Worm (Caenorhabditis elegans) whole organism, L3 larva: ENCODE measurements around the gene sup-36.
A peak's percentile ranks its signal among the peaks of the same experiment; 100 is the strongest.

Experiments
- R02D3.7 ChIP-seq: fragments of 150-350 bp; optimal IDR thresholded peaks from 2 replicates; lab custom pipeline; 2014; ENCODE audit warnings: missing biosample characterization, missing genetic modification characterization
- ZK546.5 ChIP-seq: sonication (generic microtip); optimal IDR thresholded peaks from 2 replicates; lab custom pipeline; 2017; ENCODE audit warnings: missing biosample characterization, missing genetic modification characterization
- aly-2 ChIP-seq: fragments of 150-350 bp; optimal IDR thresholded peaks from 2 replicates; lab custom pipeline; 2014; ENCODE audit warnings: missing biosample characterization, missing genetic modification characterization
- ama-1 ChIP-seq: fragments of 150-350 bp; optimal IDR thresholded peaks from 2 replicates; lab custom pipeline; 2018
- ceh-28 ChIP-seq: fragments of 150-350 bp; optimal IDR thresholded peaks from 2 replicates; lab custom pipeline; 2014; ENCODE audit warnings: missing biosample characterization, missing genetic modification reagents, missing genetic modification characterization
- ceh-82 ChIP-seq: fragments of 150-350 bp; optimal IDR thresholded peaks from 2 replicates; lab custom pipeline; 2014; ENCODE audit warnings: missing biosample characterization, missing genetic modification characterization
- ceh-9 ChIP-seq: sonication (generic microtip); optimal IDR thresholded peaks from 2 replicates; lab custom pipeline; 2018; ENCODE audit warnings: missing biosample characterization, missing genetic modification characterization
- daf-12 ChIP-seq: fragments of 150-350 bp; optimal IDR thresholded peaks from 2 replicates; lab custom pipeline; 2014; ENCODE audit warnings: missing biosample characterization, missing genetic modification reagents, missing genetic modification characterization
- egl-27 ChIP-seq: sonication (generic microtip); optimal IDR thresholded peaks from 4 replicates; lab custom pipeline; 2017; ENCODE audit warnings: missing biosample characterization, missing genetic modification reagents, missing genetic modification characterization
- elt-1 ChIP-seq: fragments of 150-350 bp; optimal IDR thresholded peaks from 2 replicates; lab custom pipeline; 2014; ENCODE audit warnings: missing biosample characterization, missing genetic modification characterization
- elt-2 ChIP-seq: sonication (generic microtip); optimal IDR thresholded peaks from 2 replicates; lab custom pipeline; 2016; ENCODE audit warnings: missing genetic modification reagents, mild to moderate bottlenecking, missing genetic modification characterization, missing compliant biosample characterization
- elt-3 ChIP-seq, 3 experiments: fragments of 150-350 bp in 1 of 3; sonication (generic microtip) in 2 of 3; optimal IDR thresholded peaks; 2 replicates in 2 of 3; 4 replicates in 1 of 3; lab custom pipeline; 2014 to 2017; ENCODE audit warnings: missing biosample characterization in 3 of 3, missing genetic modification characterization in 3 of 3
- fkh-10 ChIP-seq: sonication (generic microtip); optimal IDR thresholded peaks from 2 replicates; lab custom pipeline; 2017; ENCODE audit warnings: missing biosample characterization, missing genetic modification reagents, missing genetic modification characterization
- fkh-2 ChIP-seq: fragments of 150-350 bp; optimal IDR thresholded peaks from 2 replicates; lab custom pipeline; 2014; ENCODE audit warnings: missing biosample characterization, missing genetic modification reagents, missing genetic modification characterization
- fos-1 ChIP-seq: fragments of 150-350 bp; optimal IDR thresholded peaks from 2 replicates; lab custom pipeline; 2014; ENCODE audit warnings: missing biosample characterization, missing genetic modification characterization
- hmg-11 ChIP-seq: sonication (generic microtip); optimal IDR thresholded peaks from 2 replicates; lab custom pipeline; 2016; ENCODE audit warnings: missing genetic modification characterization, missing compliant biosample characterization
- jun-1 ChIP-seq: fragments of 150-350 bp; optimal IDR thresholded peaks from 2 replicates; lab custom pipeline; 2014; ENCODE audit warnings: missing biosample characterization, missing genetic modification reagents, missing genetic modification characterization
- lin-15B ChIP-seq: fragments of 150-350 bp; optimal IDR thresholded peaks from 2 replicates; lab custom pipeline; 2014; ENCODE audit warnings: missing biosample characterization, missing genetic modification characterization
- lin-39 ChIP-seq: fragments of 150-350 bp; optimal IDR thresholded peaks from 2 replicates; lab custom pipeline; 2018; ENCODE audit warnings: missing biosample characterization, missing genetic modification reagents, missing genetic modification characterization
- mml-1 ChIP-seq: fragments of 150-350 bp; sonication (generic microtip); optimal IDR thresholded peaks from 3 replicates; lab custom pipeline; 2014; ENCODE audit warnings: missing biosample characterization, missing genetic modification characterization
- nfya-1 ChIP-seq: sonication (generic microtip); optimal IDR thresholded peaks from 2 replicates; lab custom pipeline; 2017; ENCODE audit warnings: missing genetic modification characterization, mild to moderate bottlenecking, missing compliant biosample characterization, antibody characterized with exemption, moderate library complexity; ENCODE audit not compliant: insufficient read depth
- nhr-11 ChIP-seq: fragments of 150-350 bp; optimal IDR thresholded peaks from 2 replicates; lab custom pipeline; 2014; ENCODE audit warnings: missing biosample characterization, missing genetic modification characterization
- nhr-25 ChIP-seq: sonication (generic microtip); optimal IDR thresholded peaks from 2 replicates; lab custom pipeline; 2017; ENCODE audit warnings: missing biosample characterization, missing genetic modification characterization
- nhr-28 ChIP-seq: fragments of 150-350 bp; optimal IDR thresholded peaks from 2 replicates; lab custom pipeline; 2014; ENCODE audit warnings: missing biosample characterization, missing genetic modification characterization
- nhr-67 ChIP-seq: fragments of 150-350 bp; optimal IDR thresholded peaks from 2 replicates; lab custom pipeline; 2014; ENCODE audit warnings: missing biosample characterization, missing genetic modification characterization
- nhr-76 ChIP-seq: fragments of 150-350 bp; sonication (generic microtip); optimal IDR thresholded peaks from 5 replicates; lab custom pipeline; 2014; ENCODE audit warnings: missing biosample characterization, missing genetic modification characterization
- nhr-77 ChIP-seq: fragments of 150-350 bp; optimal IDR thresholded peaks from 2 replicates; lab custom pipeline; 2014; ENCODE audit warnings: missing biosample characterization, missing genetic modification characterization
- pha-4 ChIP-seq: fragments of 150-350 bp; optimal IDR thresholded peaks from 2 replicates; lab custom pipeline; 2014; ENCODE audit warnings: missing biosample characterization, missing genetic modification reagents, missing genetic modification characterization
- pqm-1 ChIP-seq: fragments of 150-350 bp; optimal IDR thresholded peaks from 2 replicates; lab custom pipeline; 2017; ENCODE audit warnings: missing biosample characterization, missing genetic modification characterization, inconsistent platforms
- sea-2 ChIP-seq: fragments of 150-350 bp; sonication (generic microtip); optimal IDR thresholded peaks from 4 replicates; lab custom pipeline; 2014; ENCODE audit warnings: missing biosample characterization, missing genetic modification reagents, missing genetic modification characterization
- skn-1 ChIP-seq: fragments of 150-350 bp; optimal IDR thresholded peaks from 2 replicates; lab custom pipeline; 2014; ENCODE audit warnings: missing biosample characterization, missing genetic modification characterization
- snpc-4 ChIP-seq: fragments of 150-350 bp; optimal IDR thresholded peaks from 2 replicates; lab custom pipeline; 2014; ENCODE audit warnings: missing biosample characterization, missing genetic modification characterization
- tbx-2 ChIP-seq: sonication (generic microtip); optimal IDR thresholded peaks from 2 replicates; lab custom pipeline; 2016; ENCODE audit warnings: mild to moderate bottlenecking, missing genetic modification characterization, missing compliant biosample characterization
- unc-62 ChIP-seq: fragments of 150-350 bp; sonication (generic microtip); optimal IDR thresholded peaks from 4 replicates; lab custom pipeline; 2014; ENCODE audit warnings: missing biosample characterization, missing genetic modification reagents, missing genetic modification characterization
- ztf-11 ChIP-seq: fragments of 150-350 bp; optimal IDR thresholded peaks from 2 replicates; lab custom pipeline; 2014; ENCODE audit warnings: missing biosample characterization, missing genetic modification characterization
- ztf-4 ChIP-seq: fragments of 150-350 bp; optimal IDR thresholded peaks from 2 replicates; lab custom pipeline; 2014; ENCODE audit warnings: missing biosample characterization, missing genetic modification characterization

Gene sup-36

ce11 chrIV:6602376-6602775 lies 902 bp downstream of the sup-36 start, which contains the start of gene F15B10.3:
TSS of gene F15B10.3 (plus strand) at chrIV:6602676.
- TF ChIP-seq ceh-9: no peak
- TF ChIP-seq nhr-77 (tag; lab: Kevin White, UChicago): no peak
- TF ChIP-seq nhr-67: no peak
- no peak for TF ChIP-seq nfya-1 (tag; lab: Kevin White, UChicago)
- no peak for TF ChIP-seq ztf-4
- no peak for TF ChIP-seq skn-1 (tag; lab: Kevin White, UChicago)
- no peak for TF ChIP-seq daf-12
- TF ChIP-seq sea-2: no peak
- TF ChIP-seq unc-62 (GFP tag; lab: Kevin White, UChicago): no peak
- TF ChIP-seq elt-3 (tag; optimal IDR thresholded peaks at IDR 0.05; lab: Kevin White, UChicago): no peak
- no peak for TF ChIP-seq pqm-1 (tag; lab: Kevin White, UChicago)
- TF ChIP-seq ceh-82: no peak
- no peak for TF ChIP-seq nhr-76
- TF ChIP-seq R02D3.7: no peak
- TF ChIP-seq lin-15B (tag; lab: Kevin White, UChicago): no peak
- TF ChIP-seq lin-39 (tag; lab: Kevin White, UChicago): no peak
- no peak for TF ChIP-seq nhr-28 (tag; lab: Kevin White, UChicago)
- TF ChIP-seq fos-1: no peak

ce11 chrIV:6603549-6603948 lies 2.1 kb downstream of the sup-36 start:
- TF ChIP-seq nhr-77 (tag; lab: Kevin White, UChicago) (no peak), elt-1 (tag; lab: Kevin White, UChicago) (no peak), aly-2 (no peak)

ce11 chrIV:6605863-6606262 lies 4.4 kb downstream of the sup-36 start, which contains the start of gene nstp-2:
TSS of gene nstp-2 (minus strand) at chrIV:6606188.
- TF ChIP-seq snpc-4 (tag; lab: Kevin White, UChicago): no peak
- no peak for TF ChIP-seq fkh-10 (GFP tag; lab: Kevin White, UChicago)
- TF ChIP-seq ama-1 (lab: Kevin White, UChicago): no peak
- TF ChIP-seq jun-1 (tag; lab: Kevin White, UChicago): no peak
- TF ChIP-seq nhr-76: no peak
- TF ChIP-seq fos-1: no peak
- TF ChIP-seq egl-27: no peak
- TF ChIP-seq lin-39 (tag; lab: Kevin White, UChicago): no peak
- no peak for TF ChIP-seq fkh-2
- no peak for TF ChIP-seq nhr-11 (tag; lab: Kevin White, UChicago)
- TF ChIP-seq ztf-11 (tag; lab: Kevin White, UChicago): no peak
- no peak for TF ChIP-seq ceh-9
- TF ChIP-seq, all 47 proteins: peak for 0

DNA sequence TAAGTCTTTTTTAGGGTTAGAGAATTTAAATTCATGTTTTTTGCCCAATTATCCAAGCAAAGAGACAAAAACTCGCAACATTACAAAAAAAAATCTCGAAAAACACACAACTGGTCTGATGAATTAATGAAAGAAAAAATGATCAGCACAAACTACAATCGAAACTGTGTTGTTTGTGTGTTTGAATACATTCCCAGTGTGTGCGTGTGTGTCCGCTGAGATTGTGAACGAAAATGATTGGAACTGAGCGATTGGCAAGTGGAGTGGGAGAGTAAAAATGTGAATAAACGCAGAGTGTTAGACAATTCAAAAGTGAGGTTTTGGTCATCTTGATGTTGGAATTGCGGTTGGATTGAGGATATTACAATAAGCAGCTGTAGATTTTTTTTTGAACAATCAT lies 5.1 kb downstream of the sup-36 start:
- TF ChIP-seq nhr-25 (tag; lab: Kevin White, UChicago) (peak; percentile 3), snpc-4 (tag; lab: Kevin White, UChicago) (no peak), ama-1 (lab: Kevin White, UChicago) (peak; percentile 14), pha-4 (tag; lab: Kevin White, UChicago) (peak; percentile 38), lin-39 (tag; lab: Kevin White, UChicago) (no peak)

ce11 chrIV:6607059-6607458 lies 5.6 kb downstream of the sup-36 start:
- TF ChIP-seq lin-39 (tag; lab: Kevin White, UChicago): no peak
- no peak for TF ChIP-seq ceh-82
- TF ChIP-seq tbx-2 (tag; lab: Kevin White, UChicago): no peak
- peak; percentile 56 for TF ChIP-seq elt-2 (tag; lab: Kevin White, UChicago)
- no peak for TF ChIP-seq ZK546.5 (tag; lab: Kevin White, UChicago)
- TF ChIP-seq ceh-28 (tag; lab: Kevin White, UChicago): no peak
- TF ChIP-seq nhr-76: no peak
- no peak for TF ChIP-seq mml-1 (tag; lab: Kevin White, UChicago)
- TF ChIP-seq, all 47 proteins: peak for 1

ce11 chrIV:6613296-6613695 lies 11.8 kb downstream of the sup-36 start, which contains the start of gene drh-1:
TSS of gene drh-1 (minus strand) at chrIV:6613353.
- no peak for TF ChIP-seq ceh-9
- peak; percentile 22 for TF ChIP-seq elt-2 (tag; lab: Kevin White, UChicago)
- TF ChIP-seq hmg-11 (tag; lab: Kevin White, UChicago): peak; percentile 23
- peak; percentile 63 for TF ChIP-seq pha-4 (tag; lab: Kevin White, UChicago)
- TF ChIP-seq nhr-25 (tag; lab: Kevin White, UChicago): no peak
- peak; percentile 44 for TF ChIP-seq nfya-1 (tag; lab: Kevin White, UChicago)
- TF ChIP-seq ama-1 (lab: Kevin White, UChicago): peak; percentile 12
- TF ChIP-seq lin-15B (tag; lab: Kevin White, UChicago): no peak
